Worm (Caenorhabditis elegans): Measurements from ENCODE around the gene rpl-21.

- TF ChIP-seq nhr-179 (tag; optimal IDR thresholded peaks at IDR 0.05) = no peak
- no peak for TF ChIP-seq lin-35 (GFP tag; optimal IDR thresholded peaks at IDR 0.05)
- TF ChIP-seq snpc-3.4 (tag; optimal IDR thresholded peaks at IDR 0.05) = no peak
- no peak for TF ChIP-seq hlh-26 (GFP tag; conservative IDR thresholded peaks at IDR 0.05)
- TF ChIP-seq mel-28 (tag; optimal IDR thresholded peaks at IDR 0.05; ENCODE audit: borderline replicate concordance) = no peak
- TF ChIP-seq ama-1 (optimal IDR thresholded peaks at IDR 0.05) = no peak
- no peak for TF ChIP-seq ama-1 (GFP tag; optimal IDR thresholded peaks at IDR 0.05)
- TF ChIP-seq K12H6.12 (tag; optimal IDR thresholded peaks at IDR 0.05) = no peak
- TF ChIP-seq unc-62 (GFP tag; optimal IDR thresholded peaks at IDR 0.05) = no peak
Measured at ce11 chrIII:8121132-8121531, 8.9 kb downstream of the rpl-21 start, which contains the start of gene gei-8.

All from whole organism, young adult.